Worm (Caenorhabditis elegans) whole organism, mixed stage, embryonic: ENCODE measurements around the gene arl-1.

ENCODE experiments used
- blmp-1 ChIP-seq: fragments of 150-350 bp; optimal IDR thresholded peaks from 2 replicates; lab custom pipeline; 2014; ENCODE audit warnings: missing biosample characterization, missing genetic modification characterization
- ces-1 ChIP-seq: fragments of 150-350 bp; optimal IDR thresholded peaks from 2 replicates; lab custom pipeline; 2014; ENCODE audit warnings: missing biosample characterization, missing genetic modification reagents, missing genetic modification characterization
- elt-3 ChIP-seq: fragments of 150-350 bp; optimal IDR thresholded peaks from 2 replicates; lab custom pipeline; 2014; ENCODE audit warnings: missing biosample characterization, missing genetic modification characterization
- lin-13 ChIP-seq: fragments of 150-350 bp; optimal IDR thresholded peaks from 2 replicates; lab custom pipeline; 2014; ENCODE audit warnings: missing biosample characterization, missing genetic modification characterization
- snpc-4 ChIP-seq: fragments of 150-350 bp; optimal IDR thresholded peaks from 2 replicates; lab custom pipeline; 2014; ENCODE audit warnings: missing biosample characterization, missing genetic modification characterization
- unc-39 ChIP-seq: fragments of 150-350 bp; optimal IDR thresholded peaks from 2 replicates; lab custom pipeline; 2014; ENCODE audit warnings: missing biosample characterization, missing genetic modification characterization
- unc-62 ChIP-seq: fragments of 150-350 bp; optimal IDR thresholded peaks from 2 replicates; lab custom pipeline; 2014; ENCODE audit warnings: missing biosample characterization, missing genetic modification reagents, missing genetic modification characterization

DNA sequence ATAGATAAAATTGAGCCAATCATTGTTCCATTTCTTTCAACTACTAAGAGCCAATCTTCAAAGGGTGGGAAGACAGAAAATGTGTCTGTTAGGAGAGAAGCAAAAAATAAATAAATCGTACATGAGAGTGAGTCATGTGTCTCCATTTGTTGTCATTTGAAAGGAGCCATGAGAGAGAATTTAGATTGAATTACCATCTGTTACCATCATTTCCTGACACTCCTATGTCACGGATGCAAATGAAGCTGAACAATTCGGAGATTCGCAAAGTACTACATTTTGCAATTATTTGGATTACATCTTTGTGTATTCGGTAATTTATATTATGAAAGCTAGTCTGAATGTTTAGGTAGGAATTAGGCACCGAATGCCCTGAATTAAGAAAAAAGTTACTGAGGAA, 6.6 kb downstream of the arl-1 start:
- no peak for TF ChIP-seq unc-39
- no peak for TF ChIP-seq elt-3
- no peak for TF ChIP-seq unc-62 (GFP tag; lab: Kevin White, UChicago)
- peak; percentile 93 for TF ChIP-seq ces-1 (GFP tag; lab: Kevin White, UChicago)
- TF ChIP-seq lin-13 (tag; lab: Kevin White, UChicago) = no peak
- no peak for TF ChIP-seq snpc-4
- TF ChIP-seq blmp-1 (tag; lab: Kevin White, UChicago) = no peak
